Fruit fly (Drosophila melanogaster): ENCODE measurements around the gene Cadps.

Gene Cadps

DNA sequence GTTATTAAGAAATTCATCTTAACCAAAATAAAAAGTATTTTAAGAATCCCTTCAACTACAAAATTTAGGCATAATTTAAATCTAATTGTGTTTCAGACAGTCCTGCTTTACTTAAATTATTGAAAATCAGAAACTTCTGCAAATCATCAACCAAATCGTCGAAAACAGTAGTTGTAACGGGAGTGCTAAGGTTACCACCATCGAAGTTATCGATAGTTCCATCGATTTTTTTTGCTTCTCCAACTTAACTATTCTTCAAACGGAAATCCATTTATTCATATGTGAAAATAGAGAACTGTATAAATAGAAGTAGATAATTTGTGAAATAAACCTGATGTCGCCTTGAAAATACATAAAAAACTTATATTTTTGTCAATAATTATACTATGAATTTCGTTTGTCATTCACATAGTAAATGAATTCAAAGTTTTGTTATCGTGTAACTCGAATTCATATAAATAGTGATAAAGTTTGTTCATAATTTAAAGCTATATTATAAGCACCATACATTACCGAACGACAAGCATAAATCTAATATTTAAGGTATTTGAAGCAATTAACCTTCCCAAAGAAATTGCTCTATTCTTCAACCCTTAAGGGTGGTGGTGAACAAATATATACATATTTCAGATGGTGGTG, 1.1 kb downstream of the Cadps start:
- TF ChIP-seq insv (optimal IDR thresholded peaks at IDR 0.05): no peak
- TF ChIP-seq psq (optimal IDR thresholded peaks at IDR 0.05): no peak
- no peak for TF ChIP-seq Sin3A (optimal IDR thresholded peaks at IDR 0.05)
- no peak for TF ChIP-seq ttk (optimal IDR thresholded peaks at IDR 0.05)
- TF ChIP-seq h (optimal IDR thresholded peaks at IDR 0.05): no peak
- no peak for TF ChIP-seq Myc (optimal IDR thresholded peaks at IDR 0.05)

DNA sequence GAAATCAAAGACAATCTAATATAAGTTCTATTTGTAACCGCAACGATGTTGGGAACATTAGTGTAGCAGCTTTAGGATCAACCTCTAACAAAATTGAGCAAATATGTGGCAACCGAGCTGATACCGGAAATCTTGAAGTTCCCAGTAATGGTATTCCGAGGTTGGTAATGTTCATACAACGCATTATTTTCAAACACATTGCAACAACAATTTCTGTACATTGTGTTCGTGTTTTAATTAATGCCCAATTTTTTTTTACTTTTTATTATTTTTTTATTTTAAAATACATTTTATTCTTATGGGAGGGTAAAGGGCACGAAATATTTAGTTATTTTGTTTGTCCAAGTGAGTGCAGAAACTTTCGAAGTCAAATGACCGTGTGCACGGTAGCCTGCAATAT, 2.7 kb downstream of the Cadps start:
- TF ChIP-seq insv (optimal IDR thresholded peaks at IDR 0.05) (no peak), ttk (optimal IDR thresholded peaks at IDR 0.05) (no peak), psq (optimal IDR thresholded peaks at IDR 0.05) (no peak), Myc (optimal IDR thresholded peaks at IDR 0.05) (no peak), Sin3A (optimal IDR thresholded peaks at IDR 0.05) (no peak), h (optimal IDR thresholded peaks at IDR 0.05) (no peak)

DNA sequence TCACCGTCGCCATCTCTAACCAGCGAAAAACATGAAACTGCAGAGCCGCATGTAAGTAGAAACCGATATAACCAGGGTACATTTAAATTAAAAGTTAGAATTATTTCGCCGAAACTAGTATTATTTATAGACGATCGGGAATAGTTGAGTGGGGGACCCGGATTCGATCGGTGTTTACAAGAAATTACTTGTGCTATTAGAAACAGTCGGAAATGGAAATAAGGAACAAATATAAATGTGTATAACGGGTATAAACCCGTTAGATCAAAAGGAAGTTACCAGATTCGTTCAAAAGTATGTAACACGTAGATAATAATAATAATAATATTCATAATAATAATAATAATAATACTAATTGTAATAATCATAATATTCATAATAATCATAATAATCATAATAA, 4.1 kb downstream of the Cadps start:
- TF ChIP-seq h (optimal IDR thresholded peaks at IDR 0.05) (no peak), Myc (optimal IDR thresholded peaks at IDR 0.05) (no peak), insv (optimal IDR thresholded peaks at IDR 0.05) (no peak), Sin3A (optimal IDR thresholded peaks at IDR 0.05) (no peak), psq (optimal IDR thresholded peaks at IDR 0.05) (no peak), ttk (optimal IDR thresholded peaks at IDR 0.05) (no peak)

DNA sequence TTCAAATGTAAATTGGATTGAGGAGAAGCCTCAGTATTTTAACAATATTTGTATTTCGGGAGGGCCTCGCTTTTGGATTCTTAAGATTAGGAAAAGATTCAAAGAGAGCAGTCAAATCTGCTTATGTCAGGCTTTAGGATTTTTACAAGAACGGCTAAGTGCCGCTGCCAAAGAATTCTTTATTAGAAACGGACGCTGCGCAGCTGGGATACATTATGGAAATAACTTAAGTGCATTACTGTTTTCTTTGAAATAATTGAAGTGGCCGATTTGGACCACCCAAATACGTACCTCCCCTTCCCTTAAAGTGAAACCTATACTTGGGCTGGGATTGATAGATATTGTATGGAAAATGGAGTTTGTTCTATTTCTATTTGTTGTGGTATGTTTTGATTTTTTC, 7.6 kb downstream of the Cadps start:
- no peak for TF ChIP-seq h (optimal IDR thresholded peaks at IDR 0.05)
- no peak for TF ChIP-seq Myc (optimal IDR thresholded peaks at IDR 0.05)
- TF ChIP-seq ttk (optimal IDR thresholded peaks at IDR 0.05): no peak
- TF ChIP-seq psq (optimal IDR thresholded peaks at IDR 0.05): no peak
- no peak for TF ChIP-seq insv (optimal IDR thresholded peaks at IDR 0.05)
- TF ChIP-seq Sin3A (optimal IDR thresholded peaks at IDR 0.05): no peak

DNA sequence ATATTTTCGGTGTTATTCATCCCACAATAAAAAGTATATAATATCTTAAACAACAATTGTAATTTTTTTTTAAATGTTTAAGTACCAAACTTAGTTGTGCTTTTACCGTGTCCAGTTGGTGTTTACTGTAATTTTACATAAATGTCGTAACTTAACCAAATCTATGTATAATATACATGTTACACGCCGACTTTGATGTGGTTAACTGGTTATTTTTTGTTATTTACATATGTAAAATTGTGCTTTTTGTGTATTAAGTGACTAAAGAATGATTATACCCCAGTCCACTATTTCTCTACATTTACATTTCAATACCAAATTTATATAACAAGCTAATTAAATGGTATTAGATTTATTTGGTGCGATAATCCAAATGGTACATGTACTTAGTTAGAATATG, 20.3 kb downstream of the Cadps start:
- TF ChIP-seq psq (optimal IDR thresholded peaks at IDR 0.05): no peak

DNA sequence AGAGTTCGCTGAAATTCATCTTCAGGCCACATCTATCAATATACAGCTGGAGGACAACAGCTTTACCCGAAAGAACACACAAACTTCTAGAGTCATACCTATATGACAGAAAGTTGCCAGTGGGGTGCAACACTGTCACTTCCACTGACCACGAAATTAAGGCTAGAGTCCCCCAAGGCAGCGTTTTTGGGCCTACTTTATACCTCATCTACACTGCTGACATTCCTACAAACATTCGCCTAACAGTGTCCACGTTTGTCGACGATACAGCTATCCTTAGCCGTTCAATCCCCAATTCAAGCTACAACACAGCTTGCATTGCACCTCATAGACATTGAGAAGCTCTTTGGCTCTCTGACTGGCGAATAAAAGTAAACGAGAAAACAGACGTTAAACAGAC, 29.7 kb downstream of the Cadps start:
- TF ChIP-seq Myc (optimal IDR thresholded peaks at IDR 0.05) (no peak), h (optimal IDR thresholded peaks at IDR 0.05) (no peak), insv (optimal IDR thresholded peaks at IDR 0.05) (no peak), Sin3A (optimal IDR thresholded peaks at IDR 0.05) (no peak), ttk (optimal IDR thresholded peaks at IDR 0.05) (no peak), psq (optimal IDR thresholded peaks at IDR 0.05) (no peak)

DNA sequence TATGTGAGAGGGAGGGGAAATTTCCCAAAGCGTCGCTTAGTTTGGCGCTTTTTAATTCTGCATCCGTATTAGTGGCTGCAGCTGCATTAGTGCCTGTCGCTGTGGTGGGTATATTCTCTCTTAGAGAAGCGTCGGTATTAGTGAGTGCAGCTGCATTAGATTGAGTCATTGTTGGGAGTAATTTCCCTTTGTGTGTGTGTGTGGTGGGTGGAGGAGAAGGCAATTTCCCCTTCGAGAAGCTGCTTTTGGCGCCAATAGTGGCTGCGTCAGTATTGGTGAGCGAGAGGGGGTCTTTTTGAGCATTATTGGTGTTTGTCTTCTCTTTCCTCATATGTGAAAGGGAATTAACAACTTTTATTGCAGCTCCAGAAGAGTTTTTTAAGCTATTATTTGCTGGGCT, 75.7 kb downstream of the Cadps start:
- TF ChIP-seq Myc (optimal IDR thresholded peaks at IDR 0.05): no peak
- TF ChIP-seq h (optimal IDR thresholded peaks at IDR 0.05): no peak
- TF ChIP-seq insv (optimal IDR thresholded peaks at IDR 0.05): no peak
- TF ChIP-seq psq (optimal IDR thresholded peaks at IDR 0.05): no peak
- no peak for TF ChIP-seq ttk (optimal IDR thresholded peaks at IDR 0.05)
- no peak for TF ChIP-seq Sin3A (optimal IDR thresholded peaks at IDR 0.05)

Data from Kc167 (cell line).